Fruit fly (Drosophila melanogaster) Kc167 (cell line): Measurements from ENCODE around the gene Sumo.

Experiments
- Myc ChIP-seq: fragments of >200 bp; optimal IDR thresholded peaks from 2 replicates; lab custom pipeline; 2017; ENCODE audit warnings: missing external identifiers
- Sin3A ChIP-seq: fragments of >200 bp; optimal IDR thresholded peaks from 2 replicates; lab custom pipeline; 2018; ENCODE audit warnings: missing external identifiers
- h ChIP-seq: fragments of >200 bp; optimal IDR thresholded peaks from 3 replicates; lab custom pipeline; 2018; ENCODE audit warnings: missing external identifiers
- insv ChIP-seq: fragments of >200 bp; optimal IDR thresholded peaks from 3 replicates; lab custom pipeline; 2018; ENCODE audit warnings: missing external identifiers
- psq ChIP-seq: fragments of >200 bp; optimal IDR thresholded peaks from 2 replicates; lab custom pipeline; 2017; ENCODE audit warnings: missing external identifiers
- ttk ChIP-seq: sonication (Bioruptor generic); optimal IDR thresholded peaks from 2 replicates; lab custom pipeline; 2017; ENCODE audit warnings: missing external identifiers

DNA sequence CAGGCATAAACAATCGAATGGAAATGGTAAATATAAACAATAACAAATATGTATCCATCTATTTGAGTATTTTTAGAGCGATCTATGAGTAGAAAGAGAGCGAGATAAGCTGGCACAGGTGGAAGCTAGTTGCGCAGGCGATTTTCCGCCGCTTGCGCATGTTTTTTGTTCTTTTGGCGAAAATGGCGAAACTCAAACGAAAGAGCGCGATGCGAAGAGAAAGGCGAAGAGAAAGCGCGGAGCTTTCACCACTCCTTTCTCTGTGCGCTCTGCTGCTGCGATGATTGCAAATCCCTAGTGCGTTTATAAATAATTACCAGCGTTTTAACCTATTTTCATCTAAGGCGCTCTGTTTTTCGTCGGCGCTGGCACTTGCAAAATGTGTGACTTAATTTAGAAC is 25.7 kb downstream of the Sumo start:
- TF ChIP-seq psq (lab: Kevin White, UChicago) (no peak), h (no peak), insv (lab: Kevin White, UChicago) (no peak), ttk (lab: Kevin White, UChicago) (no peak), Sin3A (no peak), Myc (lab: Kevin White, UChicago) (no peak)
